Fruit fly (Drosophila melanogaster): Measurements from ENCODE around the gene IP3K1.

Gene IP3K1

dm6 chr2L:9774980-9775628, 7.1 kb upstream of the IP3K1 start, which contains the start of the genes ppk11 and ppk16 (continued):
- TF ChIP-seq CG3065 (GFP tag; optimal IDR thresholded peaks at IDR 0.05) (no peak), CG13296 (GFP tag; optimal IDR thresholded peaks at IDR 0.05) (peak; percentile 46), CG17186 (GFP tag; optimal IDR thresholded peaks at IDR 0.05) (no peak), tna (GFP tag; IDR thresholded peaks at IDR 0.05; ENCODE audit: partially characterized antibody) (no peak), CG14710 (tag; optimal IDR thresholded peaks at IDR 0.05) (no peak), CG10654 (GFP tag; optimal IDR thresholded peaks at IDR 0.05) (peak; percentile 12), ro (GFP tag; IDR thresholded peaks at IDR 0.05) (no peak), CG33557 (GFP tag; optimal IDR thresholded peaks at IDR 0.05) (no peak), Sry-β (GFP tag; optimal IDR thresholded peaks at IDR 0.05) (no peak), Mad (GFP tag; optimal IDR thresholded peaks at IDR 0.05) (no peak), pzg (GFP tag; optimal IDR thresholded peaks at IDR 0.05) (no peak), Tbp (GFP tag; optimal IDR thresholded peaks at IDR 0.05) (no peak), CG9727 (GFP tag; optimal IDR thresholded peaks at IDR 0.05) (peak; percentile 49), Ets65A (GFP tag) (no peak), dmrt99B (tag; optimal IDR thresholded peaks at IDR 0.05) (no peak), zfh1 (GFP tag; IDR thresholded peaks at IDR 0.05) (0 out of 3 replicates have a peak, but pooled peaks have one; percentile 25), CG8478 (optimal IDR thresholded peaks at IDR 0.05) (no peak), fd102C (GFP tag; optimal IDR thresholded peaks at IDR 0.05) (no peak), CG12071 (GFP tag; optimal IDR thresholded peaks at IDR 0.05) (peak; percentile 31), fd96Cb (tag; optimal IDR thresholded peaks at IDR 0.05) (peak; percentile 15), CoRest (tag; optimal IDR thresholded peaks at IDR 0.05) (peak; percentile 1), CG7556 (GFP tag; optimal IDR thresholded peaks at IDR 0.05) (no peak), peb (GFP tag; IDR thresholded peaks at IDR 0.05) (no peak), al (GFP tag; IDR thresholded peaks at IDR 0.05) (0 out of 2 replicates have a peak, but pooled peaks have one; percentile 11), CG12744 (GFP tag; optimal IDR thresholded peaks at IDR 0.05) (no peak), esg (GFP tag; conservative IDR thresholded peaks at IDR 0.05) (no peak), nmo (GFP tag; optimal IDR thresholded peaks at IDR 0.05) (no peak), CG10979 (tag; optimal IDR thresholded peaks at IDR 0.05) (no peak), CG18764 (GFP tag; optimal IDR thresholded peaks at IDR 0.05) (peak; percentile 48), Eip74EF (GFP tag; optimal IDR thresholded peaks at IDR 0.05) (peak in 1 of 2 experiments; percentile 42), CG5245 (GFP tag; optimal IDR thresholded peaks at IDR 0.05) (peak; percentile 24), lmd (GFP tag; IDR thresholded peaks at IDR 0.05) (no peak), CG15514 (GFP tag; optimal IDR thresholded peaks at IDR 0.05) (peak; percentile 38), CG31441 (GFP tag; IDR thresholded peaks at IDR 0.05) (no peak), seq (GFP tag; IDR thresholded peaks at IDR 0.05) (peak; percentile 24; the same call in 1 of the 2 replicates), CG13894 (tag; optimal IDR thresholded peaks at IDR 0.05) (no peak), MTF-1 (GFP tag; optimal IDR thresholded peaks at IDR 0.05; ENCODE audit: borderline replicate concordance) (no peak), Dip3 (GFP tag; optimal IDR thresholded peaks at IDR 0.05) (no peak), onecut (GFP tag; IDR thresholded peaks at IDR 0.05) (no peak), Kr (GFP tag; optimal IDR thresholded peaks at IDR 0.05) (no peak), mirr (GFP tag; optimal IDR thresholded peaks at IDR 0.05) (no peak), CG4424 (GFP tag; optimal IDR thresholded peaks at IDR 0.05) (peak; percentile 39), CG11398 (GFP tag; optimal IDR thresholded peaks at IDR 0.05) (peak; percentile 54), CG3281 (GFP tag; optimal IDR thresholded peaks at IDR 0.05) (peak; percentile 56), CG14014 (GFP tag; IDR thresholded peaks at IDR 0.05) (peak; percentile 22; the same call in 1 of the 2 replicates), Meics (GFP tag; optimal IDR thresholded peaks at IDR 0.05) (peak; percentile 16), CG17328 (GFP tag; IDR thresholded peaks at IDR 0.05) (no peak), CG17568 (GFP tag; optimal IDR thresholded peaks at IDR 0.05) (no peak), Ravus (GFP tag; IDR thresholded peaks at IDR 0.05) (no peak), trem (tag; optimal IDR thresholded peaks at IDR 0.05) (no peak)
